Fruit fly (Drosophila melanogaster): ENCODE data around the gene Rab26.

Rab26 gene

DNA sequence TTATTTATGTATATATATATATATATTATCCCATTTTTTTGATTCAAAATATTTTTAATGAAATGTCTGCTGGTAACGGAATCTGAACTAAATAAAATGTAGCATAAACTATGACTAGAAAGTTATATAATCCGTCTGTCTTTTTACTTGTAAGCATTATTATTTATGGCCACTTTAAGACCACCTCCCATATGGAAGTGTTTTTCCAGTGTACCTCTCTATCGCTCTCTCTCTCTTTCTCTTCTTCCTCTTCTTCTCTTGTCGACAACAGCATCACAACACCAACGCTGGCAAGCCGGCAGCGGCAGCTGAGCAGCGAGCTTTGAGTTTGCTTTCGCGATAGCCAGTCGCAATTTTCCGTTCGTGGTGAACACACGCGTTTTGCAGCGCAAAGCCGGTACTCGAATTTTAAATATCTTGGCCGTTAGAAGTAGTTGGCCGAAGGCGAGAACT, 63.6 kb downstream of the Rab26 start, which contains the start of gene rgn:
Gene rgn (plus strand): TSS at position 344 of the 453 bp plus-strand sequence.
- TF ChIP-seq Sin3A (optimal IDR thresholded peaks at IDR 0.05) (no peak), Myc (optimal IDR thresholded peaks at IDR 0.05) (no peak), h (optimal IDR thresholded peaks at IDR 0.05) (no peak), insv (optimal IDR thresholded peaks at IDR 0.05) (no peak), psq (optimal IDR thresholded peaks at IDR 0.05) (no peak), ttk (optimal IDR thresholded peaks at IDR 0.05) (no peak)

DNA sequence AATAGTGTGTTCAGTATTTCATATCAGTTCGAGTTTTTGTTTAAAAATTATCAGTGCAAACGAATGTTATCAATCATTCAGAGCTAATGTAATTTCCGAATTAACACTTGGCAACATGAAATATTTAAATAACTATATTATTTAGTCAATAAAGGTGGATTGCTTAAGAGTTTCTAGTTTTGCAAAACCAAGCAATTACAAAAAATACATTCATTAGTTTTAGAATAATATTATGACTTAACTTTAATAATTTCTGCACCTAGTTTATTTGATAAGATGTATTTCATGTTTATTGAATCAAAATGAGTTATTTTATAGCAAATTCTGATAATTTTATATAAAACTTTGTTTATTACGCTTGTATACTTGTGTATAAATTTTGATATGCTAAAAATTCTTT, 64.9 kb downstream of the Rab26 start:
- TF ChIP-seq Myc (optimal IDR thresholded peaks at IDR 0.05) (no peak), psq (optimal IDR thresholded peaks at IDR 0.05) (no peak), h (optimal IDR thresholded peaks at IDR 0.05) (no peak), insv (optimal IDR thresholded peaks at IDR 0.05) (no peak)

All from Kc167 (cell line).